Worm (Caenorhabditis elegans) whole organism, mixed stage, embryonic: ENCODE measurements around the gene dnj-3.

ENCODE experiments used
- ceh-43 ChIP-seq: fragments of 200-800 bp; sonication (Bioruptor generic); optimal IDR thresholded peaks from 2 replicates; lab custom pipeline; 2018; ENCODE audit warnings: mild to moderate bottlenecking, missing genetic modification characterization, moderate library complexity, missing compliant biosample characterization
- ces-1 ChIP-seq: fragments of 150-350 bp; optimal IDR thresholded peaks from 2 replicates; lab custom pipeline; 2014; ENCODE audit warnings: missing biosample characterization, missing genetic modification reagents, missing genetic modification characterization
- hlh-1 ChIP-seq: fragments of 150-350 bp; optimal IDR thresholded peaks from 2 replicates; lab custom pipeline; 2014; ENCODE audit warnings: missing biosample characterization, missing genetic modification reagents, missing genetic modification characterization
- snpc-4 ChIP-seq: fragments of 150-350 bp; optimal IDR thresholded peaks from 2 replicates; lab custom pipeline; 2014; ENCODE audit warnings: missing biosample characterization, missing genetic modification characterization

DNA sequence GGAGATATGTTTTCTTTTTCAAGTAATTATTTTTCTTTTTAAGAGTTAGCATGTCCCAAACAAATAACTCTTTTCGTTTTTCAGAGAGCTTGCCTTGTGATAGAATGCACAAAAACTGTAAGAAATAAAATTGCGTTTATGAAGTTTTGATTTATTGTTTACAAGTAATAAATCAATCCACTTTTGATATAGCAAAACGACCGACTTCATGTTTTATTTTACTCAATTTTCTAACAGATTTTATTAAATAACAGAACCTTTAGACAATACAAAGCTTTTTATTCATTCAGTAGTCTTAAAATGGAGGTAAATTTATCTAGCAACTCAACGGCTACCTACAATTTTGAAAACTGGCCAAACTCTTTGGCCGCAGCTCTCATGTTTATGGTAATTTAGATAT, 26.3 kb downstream of the dnj-3 start, which contains the start of gene srx-78:
- TF ChIP-seq ces-1 (GFP tag; lab: Kevin White, UChicago) (no peak), hlh-1 (tag; lab: Kevin White, UChicago) (no peak), ceh-43 (no peak), snpc-4 (no peak)
